Worm (Caenorhabditis elegans) whole organism, L4 larva: ENCODE data around the gene F36H9.5.
"Not testable (repeated sequence)": the region's sequence is repeated elsewhere in the genome, so short reads cannot be mapped to it uniquely, and the experiment has no call there.

ENCODE experiments used
- F26F4.8 ChIP-seq: fragments of 200-800 bp; sonication (Bioruptor generic); conservative IDR thresholded peaks from 2 replicates; pipeline ENCODE4 v1.3.6; 2022; ENCODE audit warnings: missing genetic modification characterization, missing compliant biosample characterization
- F37D6.2 ChIP-seq: sonication (generic microtip); optimal IDR thresholded peaks from 2 replicates; lab custom pipeline; 2016; ENCODE audit warnings: mild to moderate bottlenecking, missing genetic modification characterization, missing compliant biosample characterization
- F49E8.2 ChIP-seq: sonication (generic microtip); optimal IDR thresholded peaks from 2 replicates; lab custom pipeline; 2016; ENCODE audit warnings: missing compliant biosample characterization, mild to moderate bottlenecking, missing genetic modification characterization, borderline replicate concordance
- T20F7.1 ChIP-seq: fragments of 200-800 bp; sonication (Bioruptor generic); optimal IDR thresholded peaks from 2 replicates; lab custom pipeline; 2018; ENCODE audit warnings: mild to moderate bottlenecking, missing genetic modification characterization, missing compliant biosample characterization
- ZK337.2 ChIP-seq: fragments of 200-800 bp; sonication (Bioruptor generic); IDR thresholded peaks from 2 replicates; pipeline ENCODE4 v1.3.6; 2022; ENCODE audit warnings: missing genetic modification reagents, missing genetic modification characterization, missing compliant biosample characterization
- ZK546.5 ChIP-seq, 2 experiments: sonication (generic microtip); optimal IDR thresholded peaks; 2 replicates each; lab custom pipeline; 2017; ENCODE audit warnings: missing biosample characterization in 2 of 2, missing genetic modification characterization in 2 of 2
- aha-1 ChIP-seq: fragments of 150-350 bp; peaks from one replicate; lab custom pipeline; 2014; ENCODE audit warnings: missing biosample characterization, missing genetic modification characterization
- ama-1 ChIP-seq: fragments of 150-350 bp; optimal IDR thresholded peaks from 2 replicates; lab custom pipeline; 2014; ENCODE audit warnings: inconsistent platforms, mixed read lengths
- ceh-32 ChIP-seq: sonication (generic microtip); optimal IDR thresholded peaks from 2 replicates; lab custom pipeline; 2016; ENCODE audit warnings: mild to moderate bottlenecking, missing genetic modification characterization, missing compliant biosample characterization; ENCODE audit not compliant: poor library complexity
- ceh-44 ChIP-seq: fragments of 200-800 bp; sonication (Bioruptor generic); IDR thresholded peaks from 2 replicates; pipeline ENCODE4 v1.3.6; 2022; ENCODE audit warnings: missing genetic modification reagents, missing genetic modification characterization, missing compliant biosample characterization
- ceh-82 ChIP-seq: sonication (generic microtip); optimal IDR thresholded peaks from 2 replicates; lab custom pipeline; 2017; ENCODE audit warnings: missing biosample characterization, missing genetic modification characterization
- duxl-1 ChIP-seq: sonication (generic microtip); optimal IDR thresholded peaks from 2 replicates; lab custom pipeline; 2016; ENCODE audit warnings: mild to moderate bottlenecking, missing genetic modification characterization, moderate library complexity, missing compliant biosample characterization; ENCODE audit not compliant: poor library complexity
- dve-1 ChIP-seq: sonication (generic microtip); optimal IDR thresholded peaks from 2 replicates; lab custom pipeline; 2017; ENCODE audit warnings: antibody characterized with exemption, mild to moderate bottlenecking, missing genetic modification characterization, missing compliant biosample characterization; ENCODE audit not compliant: insufficient read depth
- egl-27 ChIP-seq: sonication (generic microtip); optimal IDR thresholded peaks from 3 replicates; lab custom pipeline; 2017; ENCODE audit warnings: missing biosample characterization, missing genetic modification reagents, missing genetic modification characterization
- egl-43 ChIP-seq: fragments of 200-800 bp; sonication (Bioruptor generic); IDR thresholded peaks from 2 replicates; pipeline ENCODE4 v1.3.6; 2022; ENCODE audit warnings: missing genetic modification reagents, missing genetic modification characterization, missing compliant biosample characterization
- fkh-10 ChIP-seq: fragments of 150-350 bp; optimal IDR thresholded peaks from 2 replicates; lab custom pipeline; 2014; ENCODE audit warnings: missing biosample characterization, missing genetic modification reagents, missing genetic modification characterization
- hlh-11 ChIP-seq: fragments of 200-800 bp; sonication (Bioruptor generic); optimal IDR thresholded peaks from 2 replicates; lab custom pipeline; 2018; ENCODE audit warnings: mild to moderate bottlenecking, missing genetic modification characterization, missing compliant biosample characterization
- hlh-30 ChIP-seq: sonication (generic microtip); optimal IDR thresholded peaks from 2 replicates; lab custom pipeline; 2017; ENCODE audit warnings: antibody characterized with exemption, mild to moderate bottlenecking, missing genetic modification characterization, missing compliant biosample characterization; ENCODE audit not compliant: insufficient read depth
- jun-1 ChIP-seq: fragments of 150-350 bp; optimal IDR thresholded peaks from 2 replicates; lab custom pipeline; 2014; ENCODE audit warnings: missing biosample characterization, missing genetic modification reagents, missing genetic modification characterization
- lin-13 ChIP-seq: fragments of 150-350 bp; optimal IDR thresholded peaks from 2 replicates; lab custom pipeline; 2014; ENCODE audit warnings: missing biosample characterization, missing genetic modification reagents, missing genetic modification characterization
- lin-38 ChIP-seq: fragments of 200-800 bp; sonication (Bioruptor generic); IDR thresholded peaks from 2 replicates; pipeline ENCODE4 v1.3.6; 2022; ENCODE audit warnings: missing genetic modification reagents, missing genetic modification characterization, missing compliant biosample characterization
- madf-5 ChIP-seq, 2 experiments: fragments of 200-800 bp; sonication (Bioruptor generic); IDR thresholded peaks; 2 replicates each; pipeline ENCODE4 v1.3.6; 2022; ENCODE audit warnings: missing compliant biosample characterization in 2 of 2, missing genetic modification characterization in 2 of 2
- madf-9 ChIP-seq: fragments of 200-800 bp; sonication (Bioruptor generic); conservative IDR thresholded peaks from 2 replicates; pipeline ENCODE4 v1.3.6; 2022; ENCODE audit warnings: missing genetic modification reagents, missing genetic modification characterization, missing compliant biosample characterization
- nhr-11 ChIP-seq: fragments of 150-350 bp; optimal IDR thresholded peaks from 2 replicates; lab custom pipeline; 2014; ENCODE audit warnings: missing biosample characterization, missing genetic modification characterization
- nhr-25 ChIP-seq: sonication (generic microtip); optimal IDR thresholded peaks from 2 replicates; lab custom pipeline; 2017; ENCODE audit warnings: missing genetic modification characterization, mild to moderate bottlenecking, missing compliant biosample characterization, antibody characterized with exemption, moderate library complexity, borderline replicate concordance; ENCODE audit not compliant: insufficient read depth
- nhr-28 ChIP-seq: fragments of 150-350 bp; optimal IDR thresholded peaks from 2 replicates; lab custom pipeline; 2014; ENCODE audit warnings: missing biosample characterization, missing genetic modification characterization
- nhr-41 ChIP-seq: fragments of 200-800 bp; sonication (Bioruptor generic); IDR thresholded peaks from 2 replicates; pipeline ENCODE4 v1.3.6; 2022; ENCODE audit warnings: missing genetic modification reagents, missing genetic modification characterization, missing compliant biosample characterization
- pha-4 ChIP-seq, 2 experiments: fragments of 150-350 bp in 1 of 2; fragments of 200-800 bp in 1 of 2; sonication (Bioruptor generic) in 1 of 2; IDR thresholded peaks in 1 of 2; optimal IDR thresholded peaks in 1 of 2; 2 replicates each; pipeline versions ENCODE4 v1.3.6 to Lab custom; 2014 to 2022; ENCODE audit warnings: missing genetic modification characterization in 2 of 2, missing genetic modification reagents in 2 of 2, missing biosample characterization in 1 of 2, missing compliant biosample characterization in 1 of 2
- php-3 ChIP-seq: fragments of 200-800 bp; sonication (Bioruptor generic); IDR thresholded peaks from 2 replicates; pipeline ENCODE4 v1.3.6; 2022; ENCODE audit warnings: missing genetic modification reagents, missing genetic modification characterization, missing compliant biosample characterization
- saeg-2 ChIP-seq: fragments of 200-800 bp; sonication (Bioruptor generic); IDR thresholded peaks from 2 replicates; pipeline ENCODE4 v1.3.6; 2022; ENCODE audit warnings: missing genetic modification reagents, missing genetic modification characterization, missing compliant biosample characterization
- set-16 ChIP-seq: fragments of 200-800 bp; sonication (Bioruptor generic); IDR thresholded peaks from 2 replicates; pipeline ENCODE4 v1.3.6; 2022; ENCODE audit warnings: missing genetic modification reagents, missing genetic modification characterization, missing compliant biosample characterization
- tra-1 ChIP-seq: fragments of 200-800 bp; sonication (Bioruptor generic); IDR thresholded peaks from 2 replicates; pipeline ENCODE4 v1.3.6; 2022; ENCODE audit warnings: missing genetic modification reagents, missing genetic modification characterization, missing compliant biosample characterization
- unc-130 ChIP-seq: sonication (generic microtip); optimal IDR thresholded peaks from 2 replicates; lab custom pipeline; 2016; ENCODE audit warnings: missing genetic modification reagents, missing genetic modification characterization, missing compliant biosample characterization
- unc-39 ChIP-seq: sonication (generic microtip); optimal IDR thresholded peaks from 2 replicates; lab custom pipeline; 2017; ENCODE audit warnings: missing biosample characterization, missing genetic modification characterization
- unc-62 ChIP-seq, 3 experiments: fragments of 150-350 bp in 1 of 3; sonication (generic microtip); optimal IDR thresholded peaks in 2 of 3; peaks in 1 of 3; 1 replicate in 1 of 3; 2 replicates in 2 of 3; lab custom pipeline; 2014 to 2017; ENCODE audit warnings: missing biosample characterization in 3 of 3, missing genetic modification characterization in 3 of 3, missing genetic modification reagents in 3 of 3, missing genotype in 1 of 3
- zag-1 ChIP-seq: fragments of 150-350 bp; optimal IDR thresholded peaks from 2 replicates; lab custom pipeline; 2014; ENCODE audit warnings: missing biosample characterization, missing genetic modification characterization
- zfp-2 ChIP-seq: sonication (generic microtip); optimal IDR thresholded peaks from 2 replicates; lab custom pipeline; 2016; ENCODE audit warnings: mild to moderate bottlenecking, missing genetic modification characterization, missing compliant biosample characterization
- ztf-11 ChIP-seq: fragments of 150-350 bp; optimal IDR thresholded peaks from 2 replicates; lab custom pipeline; 2014; ENCODE audit warnings: missing biosample characterization, missing genetic modification characterization

Gene F36H9.5

ce11 chrV:1820749-1821148, 38.9 kb upstream of the F36H9.5 start:
- TF ChIP-seq unc-39 (no peak), lin-38 (GFP tag; lab: Robert Waterston, UW) (peak; percentile 49; the same call in 1 of the 2 replicates)

ce11 chrV:1820016-1820415, 38.2 kb upstream of the F36H9.5 start:
- 0 out of 2 replicates have a peak, but pooled peaks have one; percentile 13 for TF ChIP-seq set-16 (GFP tag; lab: Robert Waterston, UW)
- TF ChIP-seq nhr-41 (GFP tag; lab: Robert Waterston, UW) = no peak
- TF ChIP-seq madf-5 (GFP tag; IDR thresholded peaks at IDR 0.05; lab: Robert Waterston, UW) = no peak
- no peak for TF ChIP-seq fkh-10 (GFP tag; lab: Kevin White, UChicago)
- TF ChIP-seq unc-62 (GFP tag; optimal IDR thresholded peaks at IDR 0.05 in 1 of 2; lab: Kevin White, UChicago) = peak in 1 of 2 experiments; percentile 71
- TF ChIP-seq unc-62 (tag; optimal IDR thresholded peaks at IDR 0.05; lab: Kevin White, UChicago) = no peak
- no peak for TF ChIP-seq egl-43 (GFP tag; lab: Robert Waterston, UW)
- TF ChIP-seq, all 104 proteins: peak for 2

- TF ChIP-seq duxl-1, ceh-82, ztf-11 (tag; lab: Kevin White, UChicago): not testable (repeated sequence)
Measured at ce11 chrV:1814784-1815183, 33.0 kb upstream of the F36H9.5 start, which contains the start of gene Y46H3A.5. Gene Y46H3A.5 (minus strand): TSS chrV:1814884.

- TF ChIP-seq set-16 (GFP tag; lab: Robert Waterston, UW) (no peak), php-3 (GFP tag; lab: Robert Waterston, UW) (no peak), F26F4.8 (GFP tag; lab: Robert Waterston, UW) (no peak)
- TF ChIP-seq, all 104 proteins: peak for 0
Measured at ce11 chrV:1811035-1811434, 29.2 kb upstream of the F36H9.5 start, which contains the start of gene Y46H3A.4. Gene Y46H3A.4 (minus strand): TSS chrV:1811135.

ce11 chrV:1807160-1807559, 25.3 kb upstream of the F36H9.5 start, which contains the start of gene srt-42:
Gene srt-42 (plus strand): TSS chrV:1807460.
- TF ChIP-seq jun-1 (tag; lab: Kevin White, UChicago) = no peak
- TF ChIP-seq nhr-28 (tag; lab: Kevin White, UChicago) = no peak
- TF ChIP-seq unc-62 (GFP tag; optimal IDR thresholded peaks at IDR 0.05 in 1 of 2; lab: Kevin White, UChicago) = no peak
- no peak for TF ChIP-seq unc-62 (tag; optimal IDR thresholded peaks at IDR 0.05; lab: Kevin White, UChicago)
- no peak for TF ChIP-seq ama-1
- no peak for TF ChIP-seq T20F7.1
- no peak for TF ChIP-seq nhr-11 (tag; lab: Kevin White, UChicago)
- no peak for TF ChIP-seq nhr-25 (tag; lab: Kevin White, UChicago)
- TF ChIP-seq ZK546.5 (tag; optimal IDR thresholded peaks at IDR 0.05; lab: Kevin White, UChicago) = no peak
- no peak for TF ChIP-seq saeg-2 (GFP tag; lab: Robert Waterston, UW)
- TF ChIP-seq aha-1 (tag; lab: Kevin White, UChicago) = no peak
- no peak for TF ChIP-seq egl-27 (tag; lab: Kevin White, UChicago)
- no peak for TF ChIP-seq ceh-32 (tag; lab: Kevin White, UChicago)
- no peak for TF ChIP-seq ZK337.2 (GFP tag; lab: Robert Waterston, UW)
- TF ChIP-seq dve-1 (tag; lab: Kevin White, UChicago) = no peak

- no peak for TF ChIP-seq duxl-1 (tag; lab: Kevin White, UChicago)
- TF ChIP-seq tra-1 (GFP tag; lab: Robert Waterston, UW) = no peak
- no peak for TF ChIP-seq madf-9 (GFP tag; lab: Robert Waterston, UW)
- TF ChIP-seq unc-130 (GFP tag; lab: Kevin White, UChicago) = no peak
- TF ChIP-seq F49E8.2 (tag; lab: Kevin White, UChicago) = no peak
- no peak for TF ChIP-seq zfp-2
- TF ChIP-seq hlh-30 (tag; lab: Kevin White, UChicago) = no peak
- no peak for TF ChIP-seq ceh-44
- TF ChIP-seq hlh-11 (tag; lab: Kevin White, UChicago) = peak; percentile 3
- no peak for TF ChIP-seq ZK546.5 (tag; optimal IDR thresholded peaks at IDR 0.05; lab: Kevin White, UChicago)
- TF ChIP-seq pha-4 (GFP tag; IDR thresholded peaks at IDR 0.05; lab: Robert Waterston, UW) = no peak
- TF ChIP-seq pha-4 (tag; optimal IDR thresholded peaks at IDR 0.05; lab: Kevin White, UChicago) = peak; percentile 56
- TF ChIP-seq F37D6.2 (tag; lab: Kevin White, UChicago) = no peak
- no peak for TF ChIP-seq lin-13 (GFP tag; lab: Kevin White, UChicago)
- TF ChIP-seq egl-43 (GFP tag; lab: Robert Waterston, UW) = no peak
- no peak for TF ChIP-seq zag-1
Measured at ce11 chrV:1805724-1806316, 24.0 kb upstream of the F36H9.5 start.
